Fruit fly (Drosophila melanogaster): ENCODE measurements around the gene Sfp24C1.

Gene Sfp24C1

DNA sequence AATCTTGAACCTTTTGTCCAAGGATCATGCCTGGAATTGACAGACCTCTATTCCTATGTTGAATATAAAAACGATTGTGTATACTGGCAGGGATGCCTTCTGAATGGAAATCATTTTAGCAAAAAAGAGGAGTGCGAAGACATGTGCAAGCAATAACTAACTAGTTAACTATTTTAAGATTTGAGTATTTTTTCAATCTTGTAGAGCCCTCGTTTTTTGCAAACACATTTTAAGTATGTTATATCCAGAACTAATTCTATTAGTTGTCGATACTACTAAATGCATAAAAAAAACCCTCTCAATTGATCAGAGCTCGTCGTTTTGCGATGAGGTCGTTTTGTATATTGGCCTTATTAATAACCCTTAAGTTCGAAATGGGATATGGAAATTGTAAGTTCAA lies at the start of gene Sfp24C1:
Gene Sfp24C1 (plus strand): TSS at position 301 of the 400 bp plus-strand sequence.
- TF ChIP-seq Sin3A (optimal IDR thresholded peaks at IDR 0.05) (no peak), phol (tag; optimal IDR thresholded peaks at IDR 0.05) (no peak), CG42726 (GFP tag; IDR thresholded peaks at IDR 0.05; ENCODE audit: partially characterized antibody) (no peak), Ssrp (tag; optimal IDR thresholded peaks at IDR 0.05) (no peak), CG5245 (GFP tag; optimal IDR thresholded peaks at IDR 0.05) (no peak), Side (GFP tag; optimal IDR thresholded peaks at IDR 0.05) (no peak), CG3726 (GFP tag; IDR thresholded peaks at IDR 0.05) (no peak), kah (GFP tag; optimal IDR thresholded peaks at IDR 0.05) (no peak), CG12659 (GFP tag; optimal IDR thresholded peaks at IDR 0.05) (no peak), MESR4 (GFP tag; optimal IDR thresholded peaks at IDR 0.05) (no peak)

DNA sequence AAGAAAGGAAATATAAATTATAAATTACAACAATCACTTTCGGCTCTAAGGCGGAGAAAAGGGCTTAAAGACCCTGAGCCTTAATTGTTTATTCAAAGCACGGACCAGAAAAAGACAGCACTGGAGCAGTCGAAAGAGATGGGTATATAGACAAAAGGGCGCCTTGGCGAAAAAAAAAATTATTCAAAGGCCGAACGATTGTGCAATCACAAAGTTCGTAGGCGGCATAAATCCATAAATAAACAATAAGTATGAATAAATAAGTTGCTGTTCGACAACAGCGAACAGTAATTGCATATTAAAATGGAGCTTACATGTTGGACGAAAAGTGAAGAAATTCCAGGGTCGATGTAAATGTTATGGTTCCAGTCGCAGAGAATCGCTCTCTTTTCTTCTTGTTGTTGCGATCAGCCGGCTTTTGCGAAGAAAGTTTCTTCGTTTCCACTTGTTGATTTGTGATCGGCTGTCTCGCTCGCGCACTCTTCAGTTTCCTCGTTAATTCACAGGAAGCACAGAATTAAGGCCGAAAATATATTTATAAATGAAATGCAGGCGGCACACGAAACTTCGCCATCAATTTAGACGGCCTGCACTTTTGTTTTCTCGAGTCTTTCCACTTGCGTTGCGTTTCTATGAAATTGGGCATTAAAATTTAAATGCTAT lies 45.4 kb upstream of the Sfp24C1 start:
- TF ChIP-seq Hr39 (optimal IDR thresholded peaks at IDR 0.05) = no peak
- no peak for TF ChIP-seq hth (optimal IDR thresholded peaks at IDR 0.05)
- TF ChIP-seq kah (GFP tag; optimal IDR thresholded peaks at IDR 0.05) = peak; percentile 97
- no peak for TF ChIP-seq CG43689 (GFP tag; IDR thresholded peaks at IDR 0.05)
- TF ChIP-seq CrebB (tag; optimal IDR thresholded peaks at IDR 0.05) = no peak
- TF ChIP-seq CG2116 (GFP tag; optimal IDR thresholded peaks at IDR 0.05) = no peak
- TF ChIP-seq CG10209 (GFP tag; optimal IDR thresholded peaks at IDR 0.05) = no peak
- no peak for TF ChIP-seq jing (GFP tag; optimal IDR thresholded peaks at IDR 0.05)
- TF ChIP-seq CG31388 (GFP tag; optimal IDR thresholded peaks at IDR 0.05) = no peak
- peak in 1 of 2 experiments; percentile 77 for TF ChIP-seq Pdp1 (GFP tag; optimal IDR thresholded peaks at IDR 0.05)
- no peak for TF ChIP-seq CG4360 (GFP tag; IDR thresholded peaks at IDR 0.05)
- TF ChIP-seq Ets97D (GFP tag; optimal IDR thresholded peaks at IDR 0.05) = no peak
- 0 out of 4 replicates have a peak, but pooled peaks have one; percentile 25 for TF ChIP-seq chinmo (GFP tag; IDR thresholded peaks at IDR 0.05; ENCODE audit: partially characterized antibody)
- TF ChIP-seq sr (GFP tag; IDR thresholded peaks at IDR 0.05) = peak; percentile 35; the same call in 1 of the 3 replicates
- peak; percentile 75; the same call in 1 of the 2 replicates for TF ChIP-seq vvl (GFP tag; IDR thresholded peaks at IDR 0.05)
- TF ChIP-seq lov (optimal IDR thresholded peaks at IDR 0.05) = no peak
- no peak for TF ChIP-seq lov (GFP tag; IDR thresholded peaks at IDR 0.05)
- no peak for TF ChIP-seq amos (GFP tag; IDR thresholded peaks at IDR 0.05; ENCODE audit: partially characterized antibody)
- no peak for TF ChIP-seq CG6254 (GFP tag; optimal IDR thresholded peaks at IDR 0.05)
- no peak for TF ChIP-seq H15 (GFP tag; IDR thresholded peaks at IDR 0.05)
- TF ChIP-seq unc-4 (GFP tag; IDR thresholded peaks at IDR 0.05; ENCODE audit: partially characterized antibody) = no peak
- TF ChIP-seq pros (GFP tag; optimal IDR thresholded peaks at IDR 0.05) = no peak
- no peak for TF ChIP-seq CG15073 (GFP tag; optimal IDR thresholded peaks at IDR 0.05)
- TF ChIP-seq chif (GFP tag; optimal IDR thresholded peaks at IDR 0.05) = no peak
- no peak for TF ChIP-seq CG5180 (GFP tag; optimal IDR thresholded peaks at IDR 0.05)
- TF ChIP-seq CG10959 (GFP tag; IDR thresholded peaks at IDR 0.05) = no peak
- TF ChIP-seq CG10431 (GFP tag; optimal IDR thresholded peaks at IDR 0.05) = no peak
- TF ChIP-seq Bdp1 (GFP tag; optimal IDR thresholded peaks at IDR 0.05) = no peak
- no peak for TF ChIP-seq Vsx1 (GFP tag; optimal IDR thresholded peaks at IDR 0.05)
- no peak for TF ChIP-seq CG32767 (GFP tag; IDR thresholded peaks at IDR 0.05)
- TF ChIP-seq Myb (GFP tag; optimal IDR thresholded peaks at IDR 0.05) = no peak
- TF ChIP-seq CG42726 (GFP tag; IDR thresholded peaks at IDR 0.05; ENCODE audit: partially characterized antibody) = no peak
- no peak for TF ChIP-seq crc (GFP tag; optimal IDR thresholded peaks at IDR 0.05)
- no peak for TF ChIP-seq D19B (GFP tag; optimal IDR thresholded peaks at IDR 0.05)
- no peak for TF ChIP-seq Meics (GFP tag; optimal IDR thresholded peaks at IDR 0.05)
- no peak for TF ChIP-seq grn (GFP tag; optimal IDR thresholded peaks at IDR 0.05)
- no peak for TF ChIP-seq CG16863 (GFP tag; optimal IDR thresholded peaks at IDR 0.05)
